Worm (Caenorhabditis elegans) whole organism, L4 larva: ENCODE measurements around the gene F59E12.8.

ENCODE experiments used
- F26F4.8 ChIP-seq: fragments of 200-800 bp; sonication (Bioruptor generic); conservative IDR thresholded peaks from 2 replicates; pipeline ENCODE4 v1.3.6; 2022; ENCODE audit warnings: missing genetic modification characterization, missing compliant biosample characterization
- F37D6.2 ChIP-seq: sonication (generic microtip); optimal IDR thresholded peaks from 2 replicates; lab custom pipeline; 2016; ENCODE audit warnings: mild to moderate bottlenecking, missing genetic modification characterization, missing compliant biosample characterization
- T20F7.1 ChIP-seq: fragments of 200-800 bp; sonication (Bioruptor generic); optimal IDR thresholded peaks from 2 replicates; lab custom pipeline; 2018; ENCODE audit warnings: mild to moderate bottlenecking, missing genetic modification characterization, missing compliant biosample characterization
- Y5F2A.4 ChIP-seq: fragments of 200-800 bp; sonication (Bioruptor generic); optimal IDR thresholded peaks from 2 replicates; lab custom pipeline; 2018; ENCODE audit warnings: mild to moderate bottlenecking, missing genetic modification characterization, missing compliant biosample characterization
- ZK546.5 ChIP-seq, 2 experiments: sonication (generic microtip); optimal IDR thresholded peaks; 2 replicates each; lab custom pipeline; 2017; ENCODE audit warnings: missing biosample characterization in 2 of 2, missing genetic modification characterization in 2 of 2
- aly-2 ChIP-seq: sonication (generic microtip); optimal IDR thresholded peaks from 2 replicates; lab custom pipeline; 2018; ENCODE audit warnings: missing biosample characterization, missing genetic modification characterization
- ama-1 ChIP-seq: fragments of 150-350 bp; optimal IDR thresholded peaks from 2 replicates; lab custom pipeline; 2014; ENCODE audit warnings: inconsistent platforms, mixed read lengths
- daf-12 ChIP-seq: fragments of 150-350 bp; optimal IDR thresholded peaks from 2 replicates; lab custom pipeline; 2014; ENCODE audit warnings: missing biosample characterization, missing genetic modification reagents, missing genetic modification characterization
- daf-8 ChIP-seq: fragments of 200-800 bp; sonication (Bioruptor generic); IDR thresholded peaks from 2 replicates; pipeline ENCODE4 v1.3.6; 2022; ENCODE audit warnings: missing genetic modification characterization, missing compliant biosample characterization
- dmd-6 ChIP-seq: fragments of 200-800 bp; sonication (Bioruptor generic); IDR thresholded peaks from 2 replicates; pipeline ENCODE4 v1.3.6; 2022; ENCODE audit warnings: missing genetic modification reagents, missing genetic modification characterization, missing compliant biosample characterization
- dpl-1 ChIP-seq: fragments of 150-350 bp; optimal IDR thresholded peaks from 2 replicates; lab custom pipeline; 2014; ENCODE audit warnings: missing biosample characterization, missing genetic modification reagents, missing genetic modification characterization
- duxl-1 ChIP-seq: sonication (generic microtip); optimal IDR thresholded peaks from 2 replicates; lab custom pipeline; 2016; ENCODE audit warnings: mild to moderate bottlenecking, missing genetic modification characterization, moderate library complexity, missing compliant biosample characterization; ENCODE audit not compliant: poor library complexity
- dve-1 ChIP-seq: sonication (generic microtip); optimal IDR thresholded peaks from 2 replicates; lab custom pipeline; 2017; ENCODE audit warnings: antibody characterized with exemption, mild to moderate bottlenecking, missing genetic modification characterization, missing compliant biosample characterization; ENCODE audit not compliant: insufficient read depth
- fos-1 ChIP-seq: fragments of 150-350 bp; optimal IDR thresholded peaks from 2 replicates; lab custom pipeline; 2014; ENCODE audit warnings: missing biosample characterization, missing genetic modification characterization
- hif-1 ChIP-seq, 2 experiments: sonication (generic microtip); optimal IDR thresholded peaks; 2 replicates each; lab custom pipeline; 2016 to 2017; ENCODE audit warnings: missing compliant biosample characterization in 2 of 2, missing genetic modification characterization in 2 of 2, missing genetic modification reagents in 2 of 2, missing genotype in 2 of 2, mild to moderate bottlenecking in 1 of 2
- hlh-11 ChIP-seq: fragments of 200-800 bp; sonication (Bioruptor generic); optimal IDR thresholded peaks from 2 replicates; lab custom pipeline; 2018; ENCODE audit warnings: mild to moderate bottlenecking, missing genetic modification characterization, missing compliant biosample characterization
- hlh-30 ChIP-seq: sonication (generic microtip); optimal IDR thresholded peaks from 2 replicates; lab custom pipeline; 2017; ENCODE audit warnings: antibody characterized with exemption, mild to moderate bottlenecking, missing genetic modification characterization, missing compliant biosample characterization; ENCODE audit not compliant: insufficient read depth
- lim-7 ChIP-seq: fragments of 200-800 bp; sonication (Bioruptor generic); IDR thresholded peaks from 2 replicates; pipeline ENCODE4 v1.3.6; 2022; ENCODE audit warnings: missing genetic modification characterization, missing compliant biosample characterization
- lin-13 ChIP-seq: fragments of 150-350 bp; optimal IDR thresholded peaks from 2 replicates; lab custom pipeline; 2014; ENCODE audit warnings: missing biosample characterization, missing genetic modification reagents, missing genetic modification characterization
- lin-29 ChIP-seq: fragments of 200-800 bp; sonication (Bioruptor generic); IDR thresholded peaks from 2 replicates; pipeline ENCODE4 v1.3.6; 2022; ENCODE audit warnings: missing genetic modification reagents, missing genetic modification characterization, missing compliant biosample characterization
- lin-38 ChIP-seq: fragments of 200-800 bp; sonication (Bioruptor generic); IDR thresholded peaks from 2 replicates; pipeline ENCODE4 v1.3.6; 2022; ENCODE audit warnings: missing genetic modification reagents, missing genetic modification characterization, missing compliant biosample characterization
- lin-39 ChIP-seq: fragments of 150-350 bp; optimal IDR thresholded peaks from 2 replicates; lab custom pipeline; 2014; ENCODE audit warnings: missing biosample characterization, missing genetic modification reagents, missing genetic modification characterization
- lir-3 ChIP-seq: sonication (generic microtip); optimal IDR thresholded peaks from 2 replicates; lab custom pipeline; 2016; ENCODE audit warnings: mild to moderate bottlenecking, missing genetic modification characterization, missing compliant biosample characterization
- lsy-2 ChIP-seq, 2 experiments: fragments of 150-350 bp in 1 of 2; sonication (generic microtip) in 1 of 2; optimal IDR thresholded peaks; 2 replicates each; lab custom pipeline; 2014 to 2017; ENCODE audit warnings: missing biosample characterization in 2 of 2, missing genetic modification characterization in 2 of 2
- madf-9 ChIP-seq: fragments of 200-800 bp; sonication (Bioruptor generic); conservative IDR thresholded peaks from 2 replicates; pipeline ENCODE4 v1.3.6; 2022; ENCODE audit warnings: missing genetic modification reagents, missing genetic modification characterization, missing compliant biosample characterization
- mdl-1 ChIP-seq, 2 experiments: fragments of 150-350 bp in 1 of 2; sonication (generic microtip) in 1 of 2; optimal IDR thresholded peaks; 2 replicates each; lab custom pipeline; 2014 to 2017; ENCODE audit warnings: missing biosample characterization in 2 of 2, missing genetic modification characterization in 2 of 2
- mep-1 ChIP-seq: fragments of 150-350 bp; sonication (generic microtip); optimal IDR thresholded peaks from 3 replicates; lab custom pipeline; 2014; ENCODE audit warnings: missing biosample characterization, missing genetic modification characterization
- mes-2 ChIP-seq: sonication (generic microtip); optimal IDR thresholded peaks from 2 replicates; lab custom pipeline; 2016; ENCODE audit warnings: missing genotype, mild to moderate bottlenecking, missing genetic modification characterization, missing compliant biosample characterization; ENCODE audit not compliant: poor library complexity, severe bottlenecking
- mxl-2 ChIP-seq: fragments of 200-800 bp; sonication (Bioruptor generic); conservative IDR thresholded peaks from 2 replicates; pipeline ENCODE4 v1.3.6; 2022; ENCODE audit warnings: missing genetic modification reagents, missing genetic modification characterization, missing compliant biosample characterization
- mxl-3 ChIP-seq: fragments of 200-800 bp; sonication (Bioruptor generic); optimal IDR thresholded peaks from 2 replicates; lab custom pipeline; 2018; ENCODE audit warnings: mild to moderate bottlenecking, missing genetic modification characterization, missing compliant biosample characterization
- nhr-11 ChIP-seq: fragments of 150-350 bp; optimal IDR thresholded peaks from 2 replicates; lab custom pipeline; 2014; ENCODE audit warnings: missing biosample characterization, missing genetic modification characterization
- nhr-25 ChIP-seq: sonication (generic microtip); optimal IDR thresholded peaks from 2 replicates; lab custom pipeline; 2017; ENCODE audit warnings: missing genetic modification characterization, mild to moderate bottlenecking, missing compliant biosample characterization, antibody characterized with exemption, moderate library complexity, borderline replicate concordance; ENCODE audit not compliant: insufficient read depth
- nhr-28 ChIP-seq: fragments of 150-350 bp; optimal IDR thresholded peaks from 2 replicates; lab custom pipeline; 2014; ENCODE audit warnings: missing biosample characterization, missing genetic modification characterization
- nhr-6 ChIP-seq: fragments of 150-350 bp; optimal IDR thresholded peaks from 2 replicates; lab custom pipeline; 2014; ENCODE audit warnings: missing biosample characterization, missing genetic modification characterization
- nhr-77 ChIP-seq: fragments of 150-350 bp; optimal IDR thresholded peaks from 2 replicates; lab custom pipeline; 2014; ENCODE audit warnings: missing biosample characterization, missing genetic modification characterization
- php-3 ChIP-seq: fragments of 200-800 bp; sonication (Bioruptor generic); IDR thresholded peaks from 2 replicates; pipeline ENCODE4 v1.3.6; 2022; ENCODE audit warnings: missing genetic modification reagents, missing genetic modification characterization, missing compliant biosample characterization
- pqm-1 ChIP-seq: sonication (generic microtip); optimal IDR thresholded peaks from 2 replicates; lab custom pipeline; 2017; ENCODE audit warnings: missing biosample characterization, missing genetic modification characterization
- rbr-2 ChIP-seq: sonication (generic microtip); optimal IDR thresholded peaks from 2 replicates; lab custom pipeline; 2016; ENCODE audit warnings: missing genotype, missing genetic modification characterization, missing compliant biosample characterization
- sdz-12 ChIP-seq: fragments of 200-800 bp; sonication (Bioruptor generic); optimal IDR thresholded peaks from 2 replicates; lab custom pipeline; 2018; ENCODE audit warnings: mild to moderate bottlenecking, missing genetic modification characterization, missing compliant biosample characterization
- snpc-1.2 ChIP-seq: fragments of 200-800 bp; sonication (Bioruptor generic); IDR thresholded peaks from 2 replicates; pipeline ENCODE4 v1.3.6; 2022; ENCODE audit warnings: missing genetic modification reagents, missing genetic modification characterization, missing compliant biosample characterization
- tag-97 ChIP-seq: fragments of 200-800 bp; sonication (Bioruptor generic); IDR thresholded peaks from 2 replicates; pipeline ENCODE4 v1.3.6; 2022; ENCODE audit warnings: missing genetic modification characterization, missing compliant biosample characterization
- unc-130 ChIP-seq: sonication (generic microtip); optimal IDR thresholded peaks from 2 replicates; lab custom pipeline; 2016; ENCODE audit warnings: missing genetic modification reagents, missing genetic modification characterization, missing compliant biosample characterization
- unc-62 ChIP-seq, 3 experiments: fragments of 150-350 bp in 1 of 3; sonication (generic microtip); optimal IDR thresholded peaks in 2 of 3; peaks in 1 of 3; 1 replicate in 1 of 3; 2 replicates in 2 of 3; lab custom pipeline; 2014 to 2017; ENCODE audit warnings: missing biosample characterization in 3 of 3, missing genetic modification characterization in 3 of 3, missing genetic modification reagents in 3 of 3, missing genotype in 1 of 3
- zfp-2 ChIP-seq: sonication (generic microtip); optimal IDR thresholded peaks from 2 replicates; lab custom pipeline; 2016; ENCODE audit warnings: mild to moderate bottlenecking, missing genetic modification characterization, missing compliant biosample characterization
- zfp-3 ChIP-seq: fragments of 200-800 bp; sonication (Bioruptor generic); conservative IDR thresholded peaks from 2 replicates; pipeline ENCODE4 v1.3.6; 2022; ENCODE audit warnings: missing genetic modification reagents, missing genetic modification characterization, missing compliant biosample characterization
- zip-11 ChIP-seq: fragments of 200-800 bp; sonication (Bioruptor generic); IDR thresholded peaks from 2 replicates; pipeline ENCODE4 v1.3.6; 2022; ENCODE audit warnings: missing genetic modification characterization, missing compliant biosample characterization
- zip-2 ChIP-seq: fragments of 150-350 bp; optimal IDR thresholded peaks from 2 replicates; lab custom pipeline; 2014; ENCODE audit warnings: missing biosample characterization, missing genetic modification characterization
- ztf-7 ChIP-seq: fragments of 150-350 bp; optimal IDR thresholded peaks from 2 replicates; lab custom pipeline; 2014; ENCODE audit warnings: missing biosample characterization, missing genetic modification characterization

F59E12.8 gene

ce11 chrII:5594210-5594764, 42.4 kb downstream of the F59E12.8 start, which contains the start of gene ttc-4:
TSS of gene ttc-4 (plus strand) at chrII:5594714.
- TF ChIP-seq unc-130 (GFP tag; lab: Kevin White, UChicago) (peak; percentile 64), Y5F2A.4 (no peak), dmd-6 (GFP tag; lab: Robert Waterston, UW) (no peak), nhr-28 (tag; lab: Kevin White, UChicago) (peak; percentile 39), dve-1 (tag; lab: Kevin White, UChicago) (peak; percentile 54), sdz-12 (no peak), F26F4.8 (GFP tag; lab: Robert Waterston, UW) (no peak), lir-3 (no peak), F37D6.2 (tag; lab: Kevin White, UChicago) (no peak), lin-38 (GFP tag; lab: Robert Waterston, UW) (peak; percentile 91), hif-1 (tag; optimal IDR thresholded peaks at IDR 0.05; lab: Kevin White, UChicago) (peak in 1 of 2 experiments; percentile 82), madf-9 (no peak), tag-97 (GFP tag; lab: Robert Waterston, UW) (no peak), lsy-2 (tag; optimal IDR thresholded peaks at IDR 0.05; lab: Kevin White, UChicago) (peak in 1 of 2 experiments; percentile 64), lin-13 (GFP tag; lab: Kevin White, UChicago) (peak; percentile 31), rbr-2 (peak; percentile 18), dpl-1 (peak; percentile 39), ama-1 (no peak), mep-1 (tag; lab: Kevin White, UChicago) (peak; percentile 25), zfp-3 (no peak), duxl-1 (tag; lab: Kevin White, UChicago) (no peak), daf-8 (GFP tag; lab: Robert Waterston, UW) (no peak), T20F7.1 (peak; percentile 25), lim-7 (GFP tag; lab: Robert Waterston, UW) (no peak), unc-62 (GFP tag; optimal IDR thresholded peaks at IDR 0.05 in 1 of 2; lab: Kevin White, UChicago) (peak in 1 of 2 experiments; percentile 21), unc-62 (tag; optimal IDR thresholded peaks at IDR 0.05; lab: Kevin White, UChicago) (no peak), hlh-30 (peak; percentile 43), zip-2 (tag; lab: Kevin White, UChicago) (no peak), mes-2 (peak; percentile 77), nhr-77 (tag; lab: Kevin White, UChicago) (peak; percentile 62), mxl-3 (GFP tag; lab: Kevin White, UChicago) (no peak), mxl-2 (GFP tag; lab: Robert Waterston, UW) (no peak), fos-1 (tag; lab: Kevin White, UChicago) (no peak), aly-2 (no peak), mdl-1 (tag; optimal IDR thresholded peaks at IDR 0.05; lab: Kevin White, UChicago) (peak in 1 of 2 experiments; percentile 0), hlh-11 (tag; lab: Kevin White, UChicago) (no peak)

ce11 chrII:5593377-5593932, 43.3 kb downstream of the F59E12.8 start, which contains the start of gene cdc-14:
TSS of gene cdc-14 (minus strand) at chrII:5593427.
- TF ChIP-seq lsy-2 (tag; optimal IDR thresholded peaks at IDR 0.05; lab: Kevin White, UChicago) (peak; percentile 9 to 80), php-3 (GFP tag; lab: Robert Waterston, UW) (no peak), nhr-25 (peak; percentile 61), nhr-6 (peak; percentile 55), zip-11 (no peak), ztf-7 (tag; lab: Kevin White, UChicago) (peak; percentile 49), snpc-1.2 (GFP tag; lab: Robert Waterston, UW) (no peak), F37D6.2 (tag; lab: Kevin White, UChicago) (no peak), daf-12 (tag; lab: Kevin White, UChicago) (no peak), nhr-11 (tag; lab: Kevin White, UChicago) (peak; percentile 86), unc-130 (GFP tag; lab: Kevin White, UChicago) (no peak), sdz-12 (no peak), lin-29 (GFP tag; lab: Robert Waterston, UW) (no peak), ZK546.5 (tag; optimal IDR thresholded peaks at IDR 0.05; lab: Kevin White, UChicago) (no peak), lin-39 (tag; lab: Kevin White, UChicago) (no peak), dve-1 (tag; lab: Kevin White, UChicago) (peak; percentile 81), tag-97 (GFP tag; lab: Robert Waterston, UW) (no peak), dpl-1 (peak; percentile 66), pqm-1 (tag; lab: Kevin White, UChicago) (no peak), zfp-2 (tag; lab: Kevin White, UChicago) (no peak)
